Fruit fly (Drosophila melanogaster): ENCODE data around the gene AdoR.
A peak's percentile ranks its signal among the peaks of the same experiment; 100 is the strongest.

AdoR gene

DNA sequence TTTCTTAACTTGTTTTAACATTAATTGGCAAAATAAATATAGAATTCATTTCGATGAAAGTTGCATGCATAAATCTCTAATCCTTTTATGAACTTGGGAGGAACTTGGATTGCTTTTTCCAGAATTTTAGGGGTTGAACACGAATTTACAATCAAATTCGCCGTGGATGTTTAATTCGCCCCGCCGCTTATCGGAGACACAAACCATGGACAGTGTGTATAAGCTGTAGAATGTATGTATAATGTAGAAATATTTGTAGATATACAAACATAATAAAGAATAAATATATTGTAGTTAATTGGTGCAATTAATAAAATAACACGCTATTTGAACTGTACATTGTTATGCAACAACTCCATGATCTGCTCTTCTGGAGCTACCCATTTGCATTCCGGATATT lies 27.7 kb downstream of the AdoR start (continued):
- no peak for TF ChIP-seq ato (GFP tag; IDR thresholded peaks at IDR 0.05; ENCODE audit: partially characterized antibody)
- TF ChIP-seq ftz-f1 (GFP tag; optimal IDR thresholded peaks at IDR 0.05): no peak
- no peak for TF ChIP-seq cwo (GFP tag; optimal IDR thresholded peaks at IDR 0.05)
- TF ChIP-seq CG42726 (GFP tag; IDR thresholded peaks at IDR 0.05; ENCODE audit: partially characterized antibody): peak; percentile 65; the same call in 1 of the 2 replicates
- peak; percentile 70 for TF ChIP-seq amos (GFP tag; IDR thresholded peaks at IDR 0.05; ENCODE audit: partially characterized antibody)
- no peak for TF ChIP-seq sens-2 (GFP tag; IDR thresholded peaks at IDR 0.05)
- peak; percentile 42 for TF ChIP-seq sens (GFP tag)
- TF ChIP-seq knrl (GFP tag; IDR thresholded peaks at IDR 0.05; ENCODE audit: partially characterized antibody): peak; percentile 46; the same call in 2 of the 3 replicates
- TF ChIP-seq CG12155 (GFP tag; optimal IDR thresholded peaks at IDR 0.05): no peak
- peak; percentile 58 for TF ChIP-seq CG16813 (GFP tag; IDR thresholded peaks at IDR 0.05; ENCODE audit: partially characterized antibody)
- TF ChIP-seq aop (GFP tag; IDR thresholded peaks at IDR 0.05): no peak
- TF ChIP-seq Gug (GFP tag; IDR thresholded peaks at IDR 0.05): no peak
- TF ChIP-seq p53 (GFP tag; optimal IDR thresholded peaks at IDR 0.05): no peak
- TF ChIP-seq CoRest (tag; optimal IDR thresholded peaks at IDR 0.05): no peak
- peak; percentile 70 for TF ChIP-seq Bgb (GFP tag; IDR thresholded peaks at IDR 0.05; ENCODE audit: partially characterized antibody)
- no peak for TF ChIP-seq ase (GFP tag; IDR thresholded peaks at IDR 0.05)
- 0 out of 3 replicates have a peak, but pooled peaks have one; percentile 27 for TF ChIP-seq CG7963 (GFP tag; IDR thresholded peaks at IDR 0.05; ENCODE audit: partially characterized antibody)
- no peak for TF ChIP-seq CG10147 (GFP tag; optimal IDR thresholded peaks at IDR 0.05)
- no peak for TF ChIP-seq eve (GFP tag; optimal IDR thresholded peaks at IDR 0.05)
- TF ChIP-seq Stat92E (GFP tag; optimal IDR thresholded peaks at IDR 0.05): no peak
- no peak for TF ChIP-seq Dad (GFP tag; optimal IDR thresholded peaks at IDR 0.05)

- TF ChIP-seq Ets65A (GFP tag) (peak; percentile 81), z (GFP tag; IDR thresholded peaks at IDR 0.05) (0 out of 3 replicates have a peak, but pooled peaks have one; percentile 30), repo (GFP tag; optimal IDR thresholded peaks at IDR 0.05) (no peak), onecut (GFP tag; IDR thresholded peaks at IDR 0.05) (peak; percentile 89), ash1 (GFP tag; optimal IDR thresholded peaks at IDR 0.05) (no peak), danr (GFP tag; IDR thresholded peaks at IDR 0.05) (no peak), abd-A (tag; optimal IDR thresholded peaks at IDR 0.05) (peak; percentile 59), CG3163 (GFP tag; optimal IDR thresholded peaks at IDR 0.05) (peak; percentile 60), CG8290 (GFP tag; optimal IDR thresholded peaks at IDR 0.05) (no peak), CG8290 (tag; optimal IDR thresholded peaks at IDR 0.05) (peak in 1 of 2 experiments; percentile 8), Hand (GFP tag; optimal IDR thresholded peaks at IDR 0.05) (peak; percentile 10), gce (GFP tag; IDR thresholded peaks at IDR 0.05) (no peak), Trl (optimal IDR thresholded peaks at IDR 0.05) (peak; percentile 31 to 57), Trl (GFP tag; optimal IDR thresholded peaks at IDR 0.05) (no peak), slbo (GFP tag; IDR thresholded peaks at IDR 0.05) (no peak), unc-4 (GFP tag; IDR thresholded peaks at IDR 0.05; ENCODE audit: partially characterized antibody) (0 out of 2 replicates have a peak, but pooled peaks have one; percentile 15), CG13894 (tag; optimal IDR thresholded peaks at IDR 0.05) (peak; percentile 85), org-1 (GFP tag; optimal IDR thresholded peaks at IDR 0.05) (no peak), cg (GFP tag; optimal IDR thresholded peaks at IDR 0.05) (no peak), Med (GFP tag) (peak; percentile 38), CG8281 (tag; optimal IDR thresholded peaks at IDR 0.05) (no peak), zen2 (GFP tag; IDR thresholded peaks at IDR 0.05; ENCODE audit: partially characterized antibody) (peak; percentile 13; the same call in 1 of the 3 replicates), CG32532 (GFP tag; IDR thresholded peaks at IDR 0.05) (no peak), CG10543 (GFP tag; optimal IDR thresholded peaks at IDR 0.05) (peak; percentile 21), CG13287 (GFP tag; IDR thresholded peaks at IDR 0.05; ENCODE audit: partially characterized antibody) (peak; percentile 15; the same call in 1 of the 2 replicates), ap (GFP tag; IDR thresholded peaks at IDR 0.05) (no peak)
Measured at dm6 chr3R:30114286-30114803, 35.1 kb downstream of the AdoR start.

Data from whole organism, embryonic.